Worm (Caenorhabditis elegans) whole organism, L4/young adult: ENCODE results near the gene T21D12.7.

Experiments
- W03F9.2 ChIP-seq: fragments of 150-350 bp; optimal IDR thresholded peaks from 2 replicates; lab custom pipeline; 2014; ENCODE audit warnings: missing biosample characterization, missing genetic modification characterization
- dao-5 ChIP-seq: sonication (generic microtip); optimal IDR thresholded peaks from 2 replicates; lab custom pipeline; 2016; ENCODE audit warnings: missing genotype, missing genetic modification characterization, moderate library complexity, missing compliant biosample characterization
- him-1 ChIP-seq: sonication (generic microtip); optimal IDR thresholded peaks from 2 replicates; lab custom pipeline; 2016; ENCODE audit warnings: missing genotype, missing genetic modification reagents, missing genetic modification characterization, missing compliant biosample characterization

Gene T21D12.7

DNA sequence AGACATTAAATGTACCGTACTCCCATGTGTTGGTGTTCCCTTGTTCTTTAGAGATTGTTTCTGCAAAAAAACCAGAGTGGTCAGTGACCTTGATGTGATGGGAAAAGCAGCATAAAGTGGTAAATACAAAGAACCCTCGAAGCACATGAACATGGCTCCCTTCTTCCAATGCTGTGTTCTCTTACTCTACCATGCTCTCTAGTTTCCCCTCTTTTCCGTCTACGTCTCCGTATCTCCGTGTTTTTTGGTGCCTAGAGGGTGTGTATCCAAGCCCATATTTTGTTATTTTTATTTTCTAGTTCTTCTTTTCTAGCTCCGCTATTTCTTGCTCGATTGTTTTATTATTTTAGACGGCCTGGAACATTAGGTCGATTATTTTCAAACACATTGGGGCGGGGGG lies 15.3 kb upstream of the T21D12.7 start:
- no peak for TF ChIP-seq dao-5 (tag; lab: Kevin White, UChicago)
- no peak for TF ChIP-seq him-1
- TF ChIP-seq W03F9.2 (tag; lab: Kevin White, UChicago) = no peak

DNA sequence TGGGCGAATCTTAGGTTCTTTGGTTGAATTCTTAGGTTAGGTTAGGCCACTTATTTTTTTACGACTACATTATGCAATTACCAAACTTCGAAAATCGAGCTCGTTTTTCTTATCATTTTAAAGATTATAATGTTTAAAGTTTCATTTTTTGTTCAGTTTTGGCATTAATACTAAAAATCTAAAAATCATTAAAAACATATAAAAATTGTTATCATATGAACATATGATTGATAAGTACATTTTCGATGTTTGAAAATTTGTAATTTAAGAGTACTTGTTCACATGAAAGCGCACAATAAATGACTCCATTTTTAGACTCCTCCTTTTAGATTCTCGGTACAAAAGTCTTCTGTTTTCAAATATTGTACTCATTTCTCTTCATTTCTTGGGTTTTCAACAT lies 13.8 kb upstream of the T21D12.7 start:
- TF ChIP-seq dao-5 (tag; lab: Kevin White, UChicago) (no peak), W03F9.2 (tag; lab: Kevin White, UChicago) (no peak), him-1 (no peak)

ce11 chrIV:303264-303663 lies 12.0 kb upstream of the T21D12.7 start:
- TF ChIP-seq him-1 (no peak), dao-5 (tag; lab: Kevin White, UChicago) (no peak), W03F9.2 (tag; lab: Kevin White, UChicago) (no peak)

DNA sequence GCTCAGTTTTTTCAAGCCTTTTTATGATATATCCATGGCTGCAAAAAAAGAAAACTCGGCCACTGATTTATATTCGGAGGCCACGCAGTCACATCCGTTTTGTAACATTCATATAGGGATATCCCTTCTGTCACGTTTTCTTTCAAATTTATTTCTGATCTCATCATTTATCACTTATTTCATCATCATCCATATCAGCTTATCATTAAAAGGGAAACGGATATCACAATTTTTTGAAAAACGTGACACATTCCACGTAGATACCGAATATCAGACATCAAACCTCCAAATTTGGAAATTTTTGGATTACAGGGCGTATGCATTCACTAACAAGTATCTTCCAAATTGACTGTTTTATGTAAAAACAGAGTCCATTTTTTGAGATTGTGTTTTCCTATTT lies 11.5 kb upstream of the T21D12.7 start:
- TF ChIP-seq him-1 (no peak), dao-5 (tag; lab: Kevin White, UChicago) (no peak), W03F9.2 (tag; lab: Kevin White, UChicago) (no peak)

DNA sequence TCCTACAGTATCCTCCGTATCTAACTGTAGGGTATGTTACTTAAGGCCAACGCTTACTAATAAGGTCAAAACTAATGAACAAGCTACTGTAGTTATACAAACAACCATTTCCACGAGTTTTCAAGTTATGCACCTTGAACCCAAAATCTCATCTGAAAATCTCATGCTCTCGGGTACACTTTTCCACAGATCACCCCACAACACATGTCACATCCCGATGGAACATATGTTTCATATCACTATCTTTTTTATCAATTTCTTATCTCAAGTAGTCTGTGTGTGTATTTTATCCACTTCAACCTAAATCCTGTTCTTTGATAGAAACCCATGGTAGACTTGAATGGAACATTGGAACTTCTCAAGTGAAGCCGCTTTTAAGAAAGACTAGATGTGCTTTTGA lies 9.1 kb upstream of the T21D12.7 start:
- TF ChIP-seq dao-5 (tag; lab: Kevin White, UChicago) = no peak

DNA sequence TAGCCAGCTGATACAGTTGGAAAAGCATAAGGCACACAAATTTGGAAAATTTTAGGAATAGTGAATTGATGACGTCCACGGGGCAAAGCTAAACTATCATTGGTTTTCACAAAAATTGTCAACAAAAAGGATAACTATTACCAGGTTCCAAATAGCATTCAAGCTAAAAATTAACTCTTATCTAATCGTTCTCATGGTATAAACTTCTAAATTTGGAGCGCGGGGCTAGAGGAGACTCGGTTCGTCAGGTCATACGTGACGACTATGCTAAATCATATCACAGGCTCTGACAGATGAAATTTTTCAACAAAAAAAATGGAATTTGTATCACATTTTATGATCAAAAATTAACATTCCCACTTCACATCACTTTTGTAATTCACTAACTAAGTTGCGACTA lies 7.9 kb upstream of the T21D12.7 start:
- TF ChIP-seq him-1 = no peak
- no peak for TF ChIP-seq dao-5 (tag; lab: Kevin White, UChicago)
- no peak for TF ChIP-seq W03F9.2 (tag; lab: Kevin White, UChicago)

DNA sequence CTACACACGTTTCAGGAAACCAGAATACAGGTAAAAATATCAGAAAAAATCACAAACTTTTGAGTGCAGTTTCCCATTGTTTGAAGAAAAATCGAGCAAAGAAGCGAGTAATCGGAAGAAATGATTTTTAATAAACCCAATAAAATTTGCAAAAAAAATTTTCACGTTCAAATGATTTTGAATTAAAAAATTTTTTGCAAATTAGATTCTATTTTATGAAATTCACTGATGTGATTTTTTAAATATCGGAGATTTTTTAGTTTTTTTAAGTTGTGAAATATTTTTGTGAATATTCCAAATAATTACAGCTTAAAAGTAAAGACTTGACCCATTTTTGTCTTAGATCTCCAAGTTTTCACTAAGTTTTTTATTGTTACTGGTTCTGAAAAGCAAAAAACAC lies 6.9 kb upstream of the T21D12.7 start, which contains the start of gene pnp-1:
Gene pnp-1, minus strand, starts transcription at position 101 of the 400 bp plus-strand sequence.
- TF ChIP-seq him-1 = no peak
- TF ChIP-seq dao-5 (tag; lab: Kevin White, UChicago) = no peak
- TF ChIP-seq W03F9.2 (tag; lab: Kevin White, UChicago) = no peak

ce11 chrIV:296849-297248 lies 5.6 kb upstream of the T21D12.7 start:
- TF ChIP-seq dao-5 (tag; lab: Kevin White, UChicago) (no peak), him-1 (no peak), W03F9.2 (tag; lab: Kevin White, UChicago) (peak; percentile 27)

DNA sequence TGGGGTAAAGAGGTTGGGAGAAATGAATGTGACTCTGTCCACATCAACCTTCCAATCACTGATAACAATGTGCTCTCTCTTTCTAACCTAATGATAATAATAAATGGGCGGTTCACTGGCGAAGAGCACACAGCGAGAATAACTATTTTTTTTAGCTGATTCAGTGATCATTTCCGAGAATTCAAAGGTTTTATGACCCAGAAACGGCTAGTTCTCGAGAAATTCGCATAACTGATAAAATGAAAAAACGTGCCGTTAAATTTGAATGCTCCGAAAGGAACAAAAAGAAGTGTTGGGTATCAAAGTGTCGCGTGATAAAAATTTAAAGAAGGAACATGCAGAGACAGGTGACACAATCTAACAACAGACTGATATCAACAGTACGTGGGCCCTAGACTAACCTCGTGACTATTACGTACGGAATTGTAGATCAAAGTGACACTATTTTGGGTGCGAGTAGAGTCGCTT lies 4.5 kb upstream of the T21D12.7 start:
- TF ChIP-seq him-1 = no peak
- TF ChIP-seq W03F9.2 (tag; lab: Kevin White, UChicago) = no peak
- TF ChIP-seq dao-5 (tag; lab: Kevin White, UChicago) = no peak

- no peak for TF ChIP-seq him-1
- no peak for TF ChIP-seq W03F9.2 (tag; lab: Kevin White, UChicago)
- no peak for TF ChIP-seq dao-5 (tag; lab: Kevin White, UChicago)
These were observed 3.5 kb upstream of the T21D12.7 start for ce11 chrIV:294737-295136.

- no peak for TF ChIP-seq dao-5 (tag; lab: Kevin White, UChicago)
- TF ChIP-seq W03F9.2 (tag; lab: Kevin White, UChicago) = no peak
- no peak for TF ChIP-seq him-1
These were observed 2.9 kb upstream of the T21D12.7 start for ce11 chrIV:293995-294700.

DNA sequence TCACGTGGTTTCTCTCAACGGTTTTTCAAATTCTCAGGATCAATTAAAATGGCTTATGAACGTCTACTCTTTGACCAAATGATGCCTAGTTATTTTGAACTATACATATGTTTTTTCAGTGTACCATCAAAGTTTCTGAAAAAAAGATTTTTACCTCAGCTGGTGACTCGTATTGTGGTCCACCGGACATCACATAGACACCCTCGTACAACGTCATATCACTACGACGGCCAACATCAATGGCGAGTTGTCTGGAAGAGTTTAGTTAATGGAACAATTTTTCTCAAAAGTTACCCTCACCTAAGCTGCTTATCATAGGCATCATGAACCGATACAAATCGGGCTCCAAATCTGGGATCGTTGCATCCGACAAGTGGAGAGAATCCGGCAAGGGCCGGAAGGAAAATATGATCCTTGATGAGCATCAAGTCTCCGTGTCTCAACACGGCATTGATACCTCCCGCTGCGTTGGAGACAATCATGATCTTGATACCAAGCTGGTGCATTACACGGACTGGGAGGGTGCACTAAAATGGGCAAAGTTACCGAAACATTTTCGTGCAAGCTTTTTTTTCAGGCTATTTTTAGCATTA lies 2.0 kb upstream of the T21D12.7 start:
- TF ChIP-seq W03F9.2 (tag; lab: Kevin White, UChicago) = no peak
- no peak for TF ChIP-seq dao-5 (tag; lab: Kevin White, UChicago)
- TF ChIP-seq him-1 = no peak

- TF ChIP-seq dao-5 (tag; lab: Kevin White, UChicago) (no peak), W03F9.2 (tag; lab: Kevin White, UChicago) (no peak), him-1 (no peak)
These were observed 653 bp upstream of the T21D12.7 start for ce11 chrIV:291851-292367.

ce11 chrIV:290387-290786 lies 869 bp downstream of the T21D12.7 start:
- no peak for TF ChIP-seq dao-5 (tag; lab: Kevin White, UChicago)
- no peak for TF ChIP-seq him-1
- no peak for TF ChIP-seq W03F9.2 (tag; lab: Kevin White, UChicago)
